Worm (Caenorhabditis elegans) whole organism, L2 larva: ENCODE measurements around the gene acs-21.

Source experiments
- egl-27 ChIP-seq: sonication (generic microtip); optimal IDR thresholded peaks from 3 replicates; lab custom pipeline; 2017; ENCODE audit warnings: missing biosample characterization, missing genetic modification reagents, missing genetic modification characterization
- skn-1 ChIP-seq: sonication (generic microtip); optimal IDR thresholded peaks from 2 replicates; lab custom pipeline; 2017; ENCODE audit warnings: missing biosample characterization, missing genetic modification characterization
- zag-1 ChIP-seq: fragments of 150-350 bp; optimal IDR thresholded peaks from 2 replicates; lab custom pipeline; 2014; ENCODE audit warnings: missing biosample characterization, missing genetic modification characterization

- TF ChIP-seq zag-1 (tag; lab: Kevin White, UChicago) (no peak), skn-1 (tag; lab: Kevin White, UChicago) (no peak), egl-27 (tag; lab: Kevin White, UChicago) (no peak)
Observed at ce11 chrV:3133293-3133755, 44.5 kb downstream of the acs-21 start, which contains the start of gene F02C9.2.
